Worm (Caenorhabditis elegans) whole organism, L3 larva: Measurements from ENCODE around the gene selt-1.1.

Source experiments
- ceh-28 ChIP-seq: fragments of 150-350 bp; optimal IDR thresholded peaks from 2 replicates; lab custom pipeline; 2014; ENCODE audit warnings: missing biosample characterization, missing genetic modification reagents, missing genetic modification characterization
- ceh-9 ChIP-seq: sonication (generic microtip); optimal IDR thresholded peaks from 2 replicates; lab custom pipeline; 2018; ENCODE audit warnings: missing biosample characterization, missing genetic modification characterization
- egl-27 ChIP-seq: sonication (generic microtip); optimal IDR thresholded peaks from 4 replicates; lab custom pipeline; 2017; ENCODE audit warnings: missing biosample characterization, missing genetic modification reagents, missing genetic modification characterization
- egl-5 ChIP-seq: fragments of 150-350 bp; optimal IDR thresholded peaks from 2 replicates; lab custom pipeline; 2017; ENCODE audit warnings: missing biosample characterization, missing genetic modification reagents, missing genetic modification characterization, inconsistent platforms
- nhr-237 ChIP-seq: fragments of 150-350 bp; optimal IDR thresholded peaks from 2 replicates; lab custom pipeline; 2014; ENCODE audit warnings: missing biosample characterization, missing genetic modification characterization
- nhr-28 ChIP-seq: fragments of 150-350 bp; optimal IDR thresholded peaks from 2 replicates; lab custom pipeline; 2014; ENCODE audit warnings: missing biosample characterization, missing genetic modification characterization
- nhr-76 ChIP-seq: fragments of 150-350 bp; sonication (generic microtip); optimal IDR thresholded peaks from 5 replicates; lab custom pipeline; 2014; ENCODE audit warnings: missing biosample characterization, missing genetic modification characterization
- skn-1 ChIP-seq: fragments of 150-350 bp; optimal IDR thresholded peaks from 2 replicates; lab custom pipeline; 2014; ENCODE audit warnings: missing biosample characterization, missing genetic modification characterization
- unc-39 ChIP-seq: sonication (generic microtip); optimal IDR thresholded peaks from 4 replicates; lab custom pipeline; 2017; ENCODE audit warnings: missing biosample characterization, missing genetic modification characterization
- unc-62 ChIP-seq: fragments of 150-350 bp; sonication (generic microtip); optimal IDR thresholded peaks from 4 replicates; lab custom pipeline; 2014; ENCODE audit warnings: missing biosample characterization, missing genetic modification reagents, missing genetic modification characterization

DNA sequence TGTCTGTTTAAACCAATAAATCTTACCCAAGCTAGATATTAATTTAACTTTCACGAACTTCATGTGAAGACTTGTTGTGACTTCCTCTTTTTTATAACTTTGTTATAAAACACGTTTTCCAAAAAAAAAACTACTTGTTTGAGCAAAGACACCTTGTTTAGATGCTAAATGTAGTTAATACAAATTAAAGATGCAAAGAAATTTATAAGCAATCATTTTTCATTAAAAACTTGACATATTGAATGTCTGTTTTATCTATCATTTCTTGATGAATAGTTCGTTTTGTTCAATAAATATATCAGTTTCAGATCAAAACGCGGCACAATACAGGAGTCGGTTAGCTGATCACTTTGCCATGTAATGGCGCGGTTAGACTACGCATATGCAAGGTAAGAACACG lies 25.9 kb upstream of the selt-1.1 start, which contains the start of gene frm-3:
- TF ChIP-seq unc-39 (tag; lab: Kevin White, UChicago) = no peak
- no peak for TF ChIP-seq ceh-28 (tag; lab: Kevin White, UChicago)
- TF ChIP-seq nhr-28 (tag; lab: Kevin White, UChicago) = no peak
- TF ChIP-seq nhr-76 (tag; lab: Kevin White, UChicago) = no peak
- no peak for TF ChIP-seq unc-62 (GFP tag; lab: Kevin White, UChicago)
- no peak for TF ChIP-seq skn-1 (tag; lab: Kevin White, UChicago)
- no peak for TF ChIP-seq egl-27 (tag; lab: Kevin White, UChicago)
- TF ChIP-seq nhr-237 (tag; lab: Kevin White, UChicago) = no peak
- TF ChIP-seq ceh-9 (tag; lab: Kevin White, UChicago) = no peak
- no peak for TF ChIP-seq egl-5 (tag; lab: Kevin White, UChicago)
